Worm (Caenorhabditis elegans) whole organism, L4 larva: Measurements from ENCODE around the gene islo-1.
"Not testable (repeated sequence)": the region's sequence is repeated elsewhere in the genome, so short reads cannot be mapped to it uniquely, and the experiment has no call there.

ENCODE experiments used
- F44E2.7 ChIP-seq: fragments of 200-800 bp; sonication (Bioruptor generic); IDR thresholded peaks from 2 replicates; pipeline ENCODE4 v2.1.2; 2022; ENCODE audit warnings: missing genetic modification characterization, missing compliant biosample characterization
- ZK546.5 ChIP-seq, 2 experiments: sonication (generic microtip); optimal IDR thresholded peaks; 2 replicates each; lab custom pipeline; 2017; ENCODE audit warnings: missing biosample characterization in 2 of 2, missing genetic modification characterization in 2 of 2
- ama-1 ChIP-seq: fragments of 150-350 bp; optimal IDR thresholded peaks from 2 replicates; lab custom pipeline; 2014; ENCODE audit warnings: inconsistent platforms, mixed read lengths
- egl-43 ChIP-seq: fragments of 200-800 bp; sonication (Bioruptor generic); IDR thresholded peaks from 2 replicates; pipeline ENCODE4 v1.3.6; 2022; ENCODE audit warnings: missing genetic modification reagents, missing genetic modification characterization, missing compliant biosample characterization
- hlh-30 ChIP-seq: sonication (generic microtip); optimal IDR thresholded peaks from 2 replicates; lab custom pipeline; 2017; ENCODE audit warnings: antibody characterized with exemption, mild to moderate bottlenecking, missing genetic modification characterization, missing compliant biosample characterization; ENCODE audit not compliant: insufficient read depth
- mdl-1 ChIP-seq, 2 experiments: fragments of 150-350 bp in 1 of 2; sonication (generic microtip) in 1 of 2; optimal IDR thresholded peaks; 2 replicates each; lab custom pipeline; 2014 to 2017; ENCODE audit warnings: missing biosample characterization in 2 of 2, missing genetic modification characterization in 2 of 2
- nhr-11 ChIP-seq: fragments of 150-350 bp; optimal IDR thresholded peaks from 2 replicates; lab custom pipeline; 2014; ENCODE audit warnings: missing biosample characterization, missing genetic modification characterization
- skn-1 ChIP-seq: fragments of 150-350 bp; optimal IDR thresholded peaks from 2 replicates; lab custom pipeline; 2014; ENCODE audit warnings: missing biosample characterization, missing genetic modification characterization
- unc-130 ChIP-seq: sonication (generic microtip); optimal IDR thresholded peaks from 2 replicates; lab custom pipeline; 2016; ENCODE audit warnings: missing genetic modification reagents, missing genetic modification characterization, missing compliant biosample characterization
- unc-39 ChIP-seq: sonication (generic microtip); optimal IDR thresholded peaks from 2 replicates; lab custom pipeline; 2017; ENCODE audit warnings: missing biosample characterization, missing genetic modification characterization
- zfp-3 ChIP-seq: fragments of 200-800 bp; sonication (Bioruptor generic); conservative IDR thresholded peaks from 2 replicates; pipeline ENCODE4 v1.3.6; 2022; ENCODE audit warnings: missing genetic modification reagents, missing genetic modification characterization, missing compliant biosample characterization
- ztf-11 ChIP-seq: fragments of 150-350 bp; optimal IDR thresholded peaks from 2 replicates; lab custom pipeline; 2014; ENCODE audit warnings: missing biosample characterization, missing genetic modification characterization

DNA sequence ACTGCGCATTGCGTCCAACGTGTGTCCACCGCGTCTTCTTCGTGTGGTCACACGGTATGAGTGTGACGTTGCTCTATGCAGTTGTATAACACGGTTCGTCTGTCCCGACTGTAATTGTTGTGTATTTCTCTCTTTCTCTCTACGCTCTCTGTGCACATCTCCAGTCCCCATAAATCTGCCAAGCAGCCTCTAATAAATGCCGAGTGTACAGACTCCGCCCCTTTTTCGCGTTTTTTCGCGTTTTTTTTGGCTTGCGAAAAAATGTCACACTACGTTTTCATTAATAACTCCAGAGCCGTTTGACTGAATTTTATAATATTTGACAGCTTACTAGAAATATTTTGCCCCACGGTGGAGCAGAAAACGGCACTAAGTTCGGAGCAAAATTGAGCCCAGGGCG lies 13.8 kb upstream of the islo-1 start, which contains the start of gene erp-44.3:
- not testable (repeated sequence) for TF ChIP-seq F44E2.7; unc-130; ZK546.5 (tag; optimal IDR thresholded peaks at IDR 0.05; lab: Kevin White, UChicago); mdl-1 (tag; optimal IDR thresholded peaks at IDR 0.05; lab: Kevin White, UChicago); hlh-30 (tag; lab: Kevin White, UChicago); skn-1; nhr-11; ama-1 (lab: Kevin White, UChicago); egl-43; zfp-3 (GFP tag; lab: Robert Waterston, UW); unc-39 (tag; lab: Kevin White, UChicago); ztf-11
